Fruit fly (Drosophila melanogaster) whole organism, embryonic: ENCODE measurements around the gene CG42579.

Source experiments
- Awh ChIP-seq: fragments of 200-800 bp; sonication (Bioruptor generic); IDR thresholded peaks from 2 replicates; pipeline ENCODE4, ENCODE4 v1.3.6; 2022; ENCODE audit warnings: missing biosample characterization, missing genetic modification characterization
- B-H2 ChIP-seq: fragments of 200-800 bp; sonication (Bioruptor generic); optimal IDR thresholded peaks from 2 replicates; lab custom pipeline; 2018; ENCODE audit warnings: missing biosample characterization, mild to moderate bottlenecking, missing genetic modification characterization
- Bgb ChIP-seq: fragments of 200-800 bp; sonication (Bioruptor generic); IDR thresholded peaks from 2 replicates; pipeline ENCODE4 v1.3.6; 2022; ENCODE audit warnings: missing biosample characterization, missing genetic modification characterization; ENCODE audit not compliant: partially characterized antibody
- CG1024 ChIP-seq: fragments of 200-800 bp; sonication (Bioruptor generic); IDR thresholded peaks from 2 replicates; pipeline ENCODE4 v1.3.6; 2022; ENCODE audit warnings: missing biosample characterization, missing genetic modification characterization
- CG10321 ChIP-seq: fragments of 200-800 bp; sonication (Bioruptor generic); IDR thresholded peaks from 2 replicates; pipeline ENCODE4 v1.3.6; 2022; ENCODE audit warnings: missing biosample characterization, missing genetic modification characterization
- CG10565 ChIP-seq: fragments of 200-800 bp; sonication (Bioruptor generic); optimal IDR thresholded peaks from 3 replicates; lab custom pipeline; 2016; ENCODE audit warnings: missing biosample characterization, mild to moderate bottlenecking, missing genetic modification characterization
- CG11560 ChIP-seq: fragments of 200-800 bp; sonication (Bioruptor generic); IDR thresholded peaks from 3 replicates; pipeline ENCODE4 v1.3.6; 2022; ENCODE audit warnings: missing biosample characterization, missing genetic modification characterization
- CG11695 ChIP-seq: fragments of 200-800 bp; sonication (Bioruptor generic); IDR thresholded peaks from 3 replicates; pipeline ENCODE4 v1.3.6; 2022; ENCODE audit warnings: missing biosample characterization, missing genetic modification characterization
- CG11696 ChIP-seq: fragments of 200-800 bp; sonication (Bioruptor generic); IDR thresholded peaks from 2 replicates; pipeline ENCODE4 v1.3.6; 2022; ENCODE audit warnings: missing biosample characterization, missing genetic modification characterization
- CG12236 ChIP-seq: fragments of 200-800 bp; sonication (Bioruptor generic); optimal IDR thresholded peaks from 2 replicates; lab custom pipeline; 2016; ENCODE audit warnings: missing biosample characterization, missing genetic modification characterization
- CG12659 ChIP-seq: fragments of 200-800 bp; sonication (Bioruptor generic); optimal IDR thresholded peaks from 3 replicates; lab custom pipeline; 2017; ENCODE audit warnings: mild to moderate bottlenecking, missing biosample characterization, missing genetic modification reagents, missing genetic modification characterization
- CG15269 ChIP-seq: fragments of 200-800 bp; sonication (Bioruptor generic); optimal IDR thresholded peaks from 2 replicates; lab custom pipeline; 2018; ENCODE audit warnings: missing biosample characterization, mild to moderate bottlenecking, missing genetic modification characterization, moderate library complexity
- CG1647 ChIP-seq: fragments of 200-800 bp; sonication (Bioruptor generic); optimal IDR thresholded peaks from 3 replicates; lab custom pipeline; 2016; ENCODE audit warnings: missing biosample characterization, missing genetic modification characterization
- CG16815 ChIP-seq: fragments of 200-800 bp; sonication (Bioruptor generic); optimal IDR thresholded peaks from 3 replicates; lab custom pipeline; 2017; ENCODE audit warnings: missing biosample characterization, mild to moderate bottlenecking, missing genetic modification characterization
- CG16863 ChIP-seq: fragments of 200-800 bp; sonication (Bioruptor generic); optimal IDR thresholded peaks from 3 replicates; lab custom pipeline; 2016; ENCODE audit warnings: missing biosample characterization, missing genetic modification characterization
- CG1832 ChIP-seq: fragments of 200-800 bp; sonication (Bioruptor generic); optimal IDR thresholded peaks from 2 replicates; lab custom pipeline; 2017; ENCODE audit warnings: missing biosample characterization, mild to moderate bottlenecking, missing genetic modification characterization, inconsistent platforms
- CG2120 ChIP-seq: fragments of 200-800 bp; sonication (Bioruptor generic); optimal IDR thresholded peaks from 3 replicates; lab custom pipeline; 2016; ENCODE audit warnings: missing biosample characterization, missing genetic modification characterization
- CG2199 ChIP-seq: fragments of 200-800 bp; sonication (Bioruptor generic); IDR thresholded peaks from 3 replicates; pipeline ENCODE4 v1.3.6; 2022; ENCODE audit warnings: missing biosample characterization, missing genetic modification characterization
- CG30431 ChIP-seq: fragments of 200-800 bp; sonication (Bioruptor generic); optimal IDR thresholded peaks from 2 replicates; lab custom pipeline; 2017; ENCODE audit warnings: missing biosample characterization, missing genetic modification characterization
- CG3838 ChIP-seq: fragments of 200-800 bp; sonication (Bioruptor generic); optimal IDR thresholded peaks from 3 replicates; lab custom pipeline; 2016; ENCODE audit warnings: missing biosample characterization, missing genetic modification characterization
- CG42726 ChIP-seq: fragments of 200-800 bp; sonication (Bioruptor generic); IDR thresholded peaks from 2 replicates; pipeline ENCODE4 v1.3.6; 2022; ENCODE audit warnings: missing biosample characterization, missing genetic modification characterization; ENCODE audit not compliant: partially characterized antibody
- CG4328 ChIP-seq: fragments of 200-800 bp; sonication (Bioruptor generic); optimal IDR thresholded peaks from 3 replicates; lab custom pipeline; 2017; ENCODE audit warnings: missing biosample characterization, missing genetic modification reagents, missing genetic modification characterization
- CG4820 ChIP-seq: fragments of 200-800 bp; sonication (Bioruptor generic); optimal IDR thresholded peaks from 3 replicates; lab custom pipeline; 2016; ENCODE audit warnings: missing biosample characterization, missing genetic modification characterization
- CG5180 ChIP-seq: fragments of 200-800 bp; sonication (Bioruptor generic); optimal IDR thresholded peaks from 3 replicates; lab custom pipeline; 2017; ENCODE audit warnings: missing biosample characterization, missing genetic modification characterization, mild to moderate bottlenecking, moderate library complexity, missing genetic modification reagents
- CG8359 ChIP-seq: fragments of 200-800 bp; sonication (Bioruptor generic); optimal IDR thresholded peaks from 2 replicates; lab custom pipeline; 2017; ENCODE audit warnings: missing biosample characterization, mild to moderate bottlenecking, missing genetic modification characterization, borderline replicate concordance
- Lpt ChIP-seq: fragments of >200 bp; optimal IDR thresholded peaks from 2 replicates; lab custom pipeline; 2018; ENCODE audit warnings: missing biosample characterization, missing genetic modification characterization
- MTF-1 ChIP-seq: fragments of 200-800 bp; sonication (Bioruptor generic); optimal IDR thresholded peaks from 2 replicates; lab custom pipeline; 2018; ENCODE audit warnings: missing biosample characterization, mild to moderate bottlenecking, missing genetic modification characterization, borderline replicate concordance
- NC2β ChIP-seq: fragments of 200-800 bp; sonication (Bioruptor generic); optimal IDR thresholded peaks from 2 replicates; lab custom pipeline; 2016; ENCODE audit warnings: missing biosample characterization, missing genetic modification characterization
- NFAT ChIP-seq: fragments of 200-800 bp; sonication (Bioruptor generic); IDR thresholded peaks from 2 replicates; pipeline ENCODE4 v1.3.6; 2022; ENCODE audit warnings: missing biosample characterization, missing genetic modification characterization
- Oaz ChIP-seq: fragments of 200-800 bp; sonication (Bioruptor generic); IDR thresholded peaks from 2 replicates; pipeline ENCODE4 v1.3.6; 2022; ENCODE audit warnings: missing biosample characterization, missing genetic modification characterization
- Optix ChIP-seq: fragments of 200-800 bp; sonication (Bioruptor generic); IDR thresholded peaks from 3 replicates; pipeline ENCODE4 v1.3.6; 2022; ENCODE audit warnings: missing biosample characterization, missing genetic modification characterization
- Sox100B ChIP-seq: fragments of 200-800 bp; sonication (Bioruptor generic); optimal IDR thresholded peaks from 3 replicates; lab custom pipeline; 2018; ENCODE audit warnings: missing biosample characterization, mild to moderate bottlenecking, missing genetic modification characterization
- Sry-δ ChIP-seq: fragments of 200-800 bp; sonication (Bioruptor generic); optimal IDR thresholded peaks from 2 replicates; lab custom pipeline; 2016; ENCODE audit warnings: missing biosample characterization, missing genetic modification characterization
- Ssrp ChIP-seq: fragments of 200-800 bp; sonication (Bioruptor generic); optimal IDR thresholded peaks from 2 replicates; lab custom pipeline; 2018; ENCODE audit warnings: missing biosample characterization, mild to moderate bottlenecking, missing genetic modification characterization, moderate library complexity
- abd-A ChIP-seq: fragments of 200-800 bp; sonication (Bioruptor generic); optimal IDR thresholded peaks from 3 replicates; lab custom pipeline; 2019; ENCODE audit warnings: missing biosample characterization, mild to moderate bottlenecking, missing genetic modification characterization, moderate library complexity
- amos ChIP-seq: fragments of 200-800 bp; sonication (Bioruptor generic); IDR thresholded peaks from 2 replicates; pipeline ENCODE4 v1.3.6; 2022; ENCODE audit warnings: missing biosample characterization, missing genetic modification characterization; ENCODE audit not compliant: partially characterized antibody
- bab2 ChIP-seq: fragments of 200-800 bp; sonication (Bioruptor generic); optimal IDR thresholded peaks from 2 replicates; lab custom pipeline; 2016; ENCODE audit warnings: missing biosample characterization, missing genetic modification characterization
- cad ChIP-seq: fragments of >200 bp; optimal IDR thresholded peaks from 2 replicates; lab custom pipeline; 2017; ENCODE audit warnings: missing biosample characterization, missing genetic modification characterization
- emc ChIP-seq: fragments of 200-800 bp; sonication (Bioruptor generic); optimal IDR thresholded peaks from 2 replicates; lab custom pipeline; 2016; ENCODE audit warnings: missing biosample characterization, missing genetic modification characterization
- en ChIP-seq: fragments of 200-800 bp; sonication (Bioruptor generic); optimal IDR thresholded peaks from 2 replicates; lab custom pipeline; 2016; ENCODE audit warnings: missing biosample characterization, missing genetic modification characterization
- fru ChIP-seq: fragments of >200 bp; optimal IDR thresholded peaks from 2 replicates; lab custom pipeline; 2017
- gem ChIP-seq: fragments of 200-800 bp; sonication (Bioruptor generic); optimal IDR thresholded peaks from 2 replicates; lab custom pipeline; 2019; ENCODE audit warnings: missing biosample characterization, mild to moderate bottlenecking, missing genetic modification characterization, moderate library complexity
- h ChIP-seq: fragments of >200 bp; optimal IDR thresholded peaks from 2 replicates; lab custom pipeline; 2017
- mirr ChIP-seq: fragments of 200-800 bp; sonication (Bioruptor generic); optimal IDR thresholded peaks from 3 replicates; lab custom pipeline; 2018; ENCODE audit warnings: missing biosample characterization, mild to moderate bottlenecking, missing genetic modification characterization
- nmo ChIP-seq: fragments of 200-800 bp; sonication (Bioruptor generic); optimal IDR thresholded peaks from 2 replicates; lab custom pipeline; 2018; ENCODE audit warnings: missing biosample characterization, mild to moderate bottlenecking, missing genetic modification characterization, moderate library complexity
- otp ChIP-seq: fragments of 200-800 bp; sonication (Bioruptor generic); IDR thresholded peaks from 3 replicates; pipeline ENCODE4, ENCODE4 v1.3.6; 2022; ENCODE audit warnings: missing biosample characterization, missing genetic modification characterization
- prd ChIP-seq, 3 experiments: fragments of >200 bp in 2 of 3; fragments of 200-800 bp in 1 of 3; sonication (Bioruptor generic) in 1 of 3; optimal IDR thresholded peaks in 2 of 3; IDR thresholded peaks in 1 of 3; 2 replicates in 2 of 3; 3 replicates in 1 of 3; pipeline versions ENCODE4 v1.3.6 to Lab custom; 2017 to 2022; ENCODE audit warnings: missing biosample characterization in 1 of 3, missing genetic modification characterization in 1 of 3
- sim ChIP-seq: fragments of 200-800 bp; sonication (Bioruptor generic); IDR thresholded peaks from 2 replicates; pipeline ENCODE4 v1.3.6; 2022; ENCODE audit warnings: missing biosample characterization, missing genetic modification characterization
- sna ChIP-seq: fragments of 200-800 bp; sonication (Bioruptor generic); IDR thresholded peaks from 2 replicates; pipeline ENCODE4 v1.3.6; 2022; ENCODE audit warnings: missing biosample characterization, missing genetic modification characterization; ENCODE audit not compliant: partially characterized antibody
- trh ChIP-seq: fragments of 200-800 bp; sonication (Bioruptor generic); optimal IDR thresholded peaks from 2 replicates; lab custom pipeline; 2016; ENCODE audit warnings: missing biosample characterization, missing genetic modification characterization
- yki ChIP-seq: fragments of >200 bp; optimal IDR thresholded peaks from 3 replicates; lab custom pipeline; 2018

CG42579 gene

dm6 chrX:20502776-20503503, 24.5 kb upstream of the CG42579 start (continued):
- TF ChIP-seq emc (GFP tag; lab: Kevin White, UChicago) = no peak
- TF ChIP-seq Sry-δ = no peak
- no peak; the same call in 1 of the 2 replicates for TF ChIP-seq amos (GFP tag; lab: Robert Waterston, UW)
- TF ChIP-seq CG1832 (GFP tag; lab: Kevin White, UChicago) = no peak
- peak; percentile 38 for TF ChIP-seq nmo (GFP tag; lab: Kevin White, UChicago)
- TF ChIP-seq NC2β (GFP tag; lab: Kevin White, UChicago) = no peak
- TF ChIP-seq CG16815 (GFP tag; lab: Kevin White, UChicago) = no peak
- TF ChIP-seq CG30431 (GFP tag; lab: Kevin White, UChicago) = no peak
- TF ChIP-seq CG4820 (GFP tag; lab: Kevin White, UChicago) = no peak
- TF ChIP-seq abd-A (tag; lab: Kevin White, UChicago) = no peak
- no peak for TF ChIP-seq Bgb (GFP tag; lab: Robert Waterston, UW)
- TF ChIP-seq CG8359 (GFP tag; lab: Kevin White, UChicago) = no peak
- TF ChIP-seq Ssrp = no peak
- no peak for TF ChIP-seq prd (optimal IDR thresholded peaks at IDR 0.05; lab: Kevin White, UChicago)
- peak; percentile 53; the same call in 2 of the 3 replicates for TF ChIP-seq prd (GFP tag; IDR thresholded peaks at IDR 0.05; lab: Robert Waterston, UW)
- TF ChIP-seq en (GFP tag; lab: Kevin White, UChicago) = no peak
- TF ChIP-seq cad (GFP tag; lab: Kevin White, UChicago) = no peak
- no peak for TF ChIP-seq Lpt (GFP tag; lab: Kevin White, UChicago)
- TF ChIP-seq CG11696 (GFP tag; lab: Robert Waterston, UW) = no peak
- no peak for TF ChIP-seq CG12236 (GFP tag; lab: Kevin White, UChicago)
- TF ChIP-seq CG11695 (GFP tag; lab: Robert Waterston, UW) = no peak
- TF ChIP-seq CG11560 = no peak
- TF ChIP-seq MTF-1 (GFP tag; lab: Kevin White, UChicago) = no peak
- TF ChIP-seq CG42726 (GFP tag; lab: Robert Waterston, UW) = no peak
- no peak for TF ChIP-seq Awh
- TF ChIP-seq CG15269 (tag; lab: Kevin White, UChicago) = peak; percentile 55
- TF ChIP-seq CG3838 (GFP tag; lab: Kevin White, UChicago) = no peak
- peak; percentile 38 for TF ChIP-seq Sox100B (GFP tag; lab: Kevin White, UChicago)
- no peak for TF ChIP-seq fru (lab: Kevin White, UChicago)
- no peak for TF ChIP-seq CG16863 (GFP tag; lab: Kevin White, UChicago)
- TF ChIP-seq bab2 = peak; percentile 18
- TF ChIP-seq CG12659 (GFP tag; lab: Kevin White, UChicago) = peak; percentile 47
- TF ChIP-seq h (lab: Kevin White, UChicago) = no peak
- TF ChIP-seq Oaz (GFP tag; lab: Robert Waterston, UW) = no peak
- peak; percentile 67 for TF ChIP-seq CG2120 (GFP tag; lab: Kevin White, UChicago)
- no peak for TF ChIP-seq Optix (GFP tag; lab: Robert Waterston, UW)
- TF ChIP-seq otp (GFP tag; lab: Robert Waterston, UW) = peak; percentile 26; the same call in 1 of the 3 replicates
- TF ChIP-seq CG1647 (GFP tag; lab: Kevin White, UChicago) = no peak
- no peak for TF ChIP-seq CG2199 (GFP tag; lab: Robert Waterston, UW)
- TF ChIP-seq NFAT (GFP tag; lab: Robert Waterston, UW) = no peak
- peak; percentile 6 for TF ChIP-seq CG4328 (GFP tag; lab: Kevin White, UChicago)
- TF ChIP-seq mirr (GFP tag; lab: Kevin White, UChicago) = peak; percentile 66
- no peak for TF ChIP-seq CG1024
- no peak for TF ChIP-seq CG10565 (GFP tag; lab: Kevin White, UChicago)
- no peak for TF ChIP-seq sna (GFP tag; lab: Robert Waterston, UW)
- TF ChIP-seq CG10321 (GFP tag; lab: Robert Waterston, UW) = no peak
- no peak for TF ChIP-seq yki (lab: Kevin White, UChicago)
- peak; percentile 20 for TF ChIP-seq CG5180 (GFP tag; lab: Kevin White, UChicago)
- TF ChIP-seq sim = no peak
- TF ChIP-seq gem = peak; percentile 65
- TF ChIP-seq trh (GFP tag; lab: Kevin White, UChicago) = no peak
- no peak for TF ChIP-seq B-H2 (GFP tag; lab: Kevin White, UChicago)
